Worm (Caenorhabditis elegans) whole organism, L1 larva: ENCODE data around the gene C53D6.11.

ENCODE experiments used
- C04F5.9 ChIP-seq: sonication (generic microtip); optimal IDR thresholded peaks from 2 replicates; lab custom pipeline; 2016; ENCODE audit warnings: missing genetic modification characterization, missing compliant biosample characterization
- C34B4.2 ChIP-seq: sonication (generic microtip); optimal IDR thresholded peaks from 2 replicates; lab custom pipeline; 2017; ENCODE audit warnings: mild to moderate bottlenecking, missing genetic modification characterization, missing compliant biosample characterization
- Y116A8C.19 ChIP-seq: sonication (generic microtip); optimal IDR thresholded peaks from 2 replicates; lab custom pipeline; 2016; ENCODE audit warnings: missing compliant biosample characterization, missing genetic modification characterization, borderline replicate concordance
- aha-1 ChIP-seq: fragments of 150-350 bp; optimal IDR thresholded peaks from 2 replicates; lab custom pipeline; 2014; ENCODE audit warnings: missing biosample characterization, missing genetic modification characterization
- alr-1 ChIP-seq: fragments of 200-800 bp; sonication (Bioruptor generic); optimal IDR thresholded peaks from 2 replicates; lab custom pipeline; 2018; ENCODE audit warnings: borderline replicate concordance, mild to moderate bottlenecking, missing genetic modification characterization, missing compliant biosample characterization
- ama-1 ChIP-seq: fragments of 150-350 bp; optimal IDR thresholded peaks from 2 replicates; lab custom pipeline; 2014
- ceh-63 ChIP-seq: fragments of 200-800 bp; sonication (Bioruptor generic); optimal IDR thresholded peaks from 2 replicates; lab custom pipeline; 2018; ENCODE audit warnings: mild to moderate bottlenecking, missing genetic modification characterization, missing compliant biosample characterization
- ceh-8 ChIP-seq: fragments of 200-800 bp; sonication (Bioruptor generic); optimal IDR thresholded peaks from 2 replicates; lab custom pipeline; 2018; ENCODE audit warnings: mild to moderate bottlenecking, missing genetic modification characterization, moderate library complexity, missing compliant biosample characterization
- ceh-88 ChIP-seq: fragments of 200-800 bp; sonication (Bioruptor generic); IDR thresholded peaks from 2 replicates; pipeline ENCODE4 v1.3.6; 2022; ENCODE audit warnings: missing genetic modification characterization, missing compliant biosample characterization
- dpl-1 ChIP-seq, 3 experiments: fragments of 150-350 bp in 2 of 3; sonication (generic microtip) in 1 of 3; optimal IDR thresholded peaks; 2 replicates each; lab custom pipeline; 2014 to 2017; ENCODE audit warnings: missing biosample characterization in 3 of 3, missing genetic modification characterization in 3 of 3, missing genetic modification reagents in 3 of 3
- dsc-1 ChIP-seq: sonication (generic microtip); optimal IDR thresholded peaks from 2 replicates; lab custom pipeline; 2016; ENCODE audit warnings: mild to moderate bottlenecking, missing genetic modification characterization, missing compliant biosample characterization
- efl-1 ChIP-seq, 4 experiments: fragments of 150-350 bp; optimal IDR thresholded peaks in 3 of 4; peaks in 1 of 4; 1 replicate in 1 of 4; 2 replicates in 3 of 4; lab custom pipeline; 2014; ENCODE audit warnings: missing biosample characterization in 2 of 4, missing genetic modification characterization in 2 of 4, missing genetic modification reagents in 2 of 4
- elt-2 ChIP-seq: sonication (generic microtip); optimal IDR thresholded peaks from 2 replicates; lab custom pipeline; 2016; ENCODE audit warnings: missing genetic modification characterization, mild to moderate bottlenecking, inconsistent platforms, missing compliant biosample characterization, missing genetic modification reagents
- ets-5 ChIP-seq: fragments of 200-800 bp; sonication (Bioruptor generic); IDR thresholded peaks from 2 replicates; pipeline ENCODE4 v1.3.6; 2022; ENCODE audit warnings: missing genetic modification characterization, missing compliant biosample characterization
- fkh-4 ChIP-seq: sonication (generic microtip); optimal IDR thresholded peaks from 2 replicates; lab custom pipeline; 2016; ENCODE audit warnings: missing compliant biosample characterization, missing genetic modification characterization, borderline replicate concordance
- fkh-8 ChIP-seq: sonication (generic microtip); optimal IDR thresholded peaks from 2 replicates; lab custom pipeline; 2016; ENCODE audit warnings: mild to moderate bottlenecking, missing genetic modification characterization, missing compliant biosample characterization
- fos-1 ChIP-seq: fragments of 150-350 bp; optimal IDR thresholded peaks from 2 replicates; lab custom pipeline; 2014; ENCODE audit warnings: missing biosample characterization, missing genetic modification characterization
- hlh-17 ChIP-seq: fragments of 200-800 bp; sonication (Bioruptor generic); optimal IDR thresholded peaks from 2 replicates; lab custom pipeline; 2018; ENCODE audit warnings: missing genetic modification characterization, mild to moderate bottlenecking, missing compliant biosample characterization, moderate library complexity, borderline replicate concordance
- hpl-2 ChIP-seq: fragments of 150-350 bp; optimal IDR thresholded peaks from 2 replicates; lab custom pipeline; 2014; ENCODE audit warnings: missing biosample characterization, missing genetic modification reagents, missing genetic modification characterization
- irx-1 ChIP-seq: sonication (generic microtip); optimal IDR thresholded peaks from 2 replicates; lab custom pipeline; 2016; ENCODE audit warnings: missing genetic modification characterization, missing compliant biosample characterization
- jun-1 ChIP-seq: fragments of 150-350 bp; optimal IDR thresholded peaks from 2 replicates; lab custom pipeline; 2014; ENCODE audit warnings: missing biosample characterization, missing genetic modification reagents, missing genetic modification characterization
- lin-39 ChIP-seq: fragments of 150-350 bp; optimal IDR thresholded peaks from 2 replicates; lab custom pipeline; 2014; ENCODE audit warnings: missing biosample characterization, missing genetic modification reagents, missing genetic modification characterization
- mab-9 ChIP-seq: fragments of 200-800 bp; sonication (Bioruptor generic); IDR thresholded peaks from 2 replicates; pipeline ENCODE4 v1.3.6; 2022; ENCODE audit warnings: missing genetic modification reagents, missing genetic modification characterization, missing compliant biosample characterization
- mdl-1 ChIP-seq, 2 experiments: fragments of 150-350 bp; optimal IDR thresholded peaks; 2 replicates each; lab custom pipeline; 2014 to 2017; ENCODE audit warnings: missing biosample characterization in 2 of 2, missing genetic modification characterization in 2 of 2, inconsistent platforms in 1 of 2
- nhr-12 ChIP-seq: sonication (generic microtip); optimal IDR thresholded peaks from 2 replicates; lab custom pipeline; 2017; ENCODE audit warnings: missing biosample characterization, missing genetic modification characterization
- nhr-20 ChIP-seq: sonication (generic microtip); optimal IDR thresholded peaks from 2 replicates; lab custom pipeline; 2016; ENCODE audit warnings: mild to moderate bottlenecking, missing genetic modification characterization, missing compliant biosample characterization
- nhr-237 ChIP-seq: fragments of 150-350 bp; optimal IDR thresholded peaks from 2 replicates; lab custom pipeline; 2014; ENCODE audit warnings: missing biosample characterization, missing genetic modification characterization
- nhr-28 ChIP-seq: fragments of 150-350 bp; optimal IDR thresholded peaks from 2 replicates; lab custom pipeline; 2014; ENCODE audit warnings: missing biosample characterization, missing genetic modification characterization
- nhr-90 ChIP-seq: sonication (generic microtip); optimal IDR thresholded peaks from 2 replicates; lab custom pipeline; 2016; ENCODE audit warnings: mild to moderate bottlenecking, missing genetic modification characterization, missing compliant biosample characterization; ENCODE audit not compliant: poor library complexity
- pag-3 ChIP-seq: sonication (generic microtip); optimal IDR thresholded peaks from 2 replicates; lab custom pipeline; 2017; ENCODE audit warnings: missing genetic modification characterization, mild to moderate bottlenecking, missing compliant biosample characterization, antibody characterized with exemption, borderline replicate concordance; ENCODE audit not compliant: insufficient read depth
- rnt-1 ChIP-seq: sonication (generic microtip); optimal IDR thresholded peaks from 2 replicates; lab custom pipeline; 2016; ENCODE audit warnings: mild to moderate bottlenecking, missing genetic modification characterization, moderate library complexity, missing compliant biosample characterization
- skn-1 ChIP-seq: fragments of 150-350 bp; optimal IDR thresholded peaks from 2 replicates; lab custom pipeline; 2014; ENCODE audit warnings: missing biosample characterization, missing genetic modification characterization
- snpc-4 ChIP-seq: fragments of 150-350 bp; optimal IDR thresholded peaks from 2 replicates; lab custom pipeline; 2014; ENCODE audit warnings: missing biosample characterization, missing genetic modification characterization
- snu-23 ChIP-seq: sonication (generic microtip); optimal IDR thresholded peaks from 2 replicates; lab custom pipeline; 2016; ENCODE audit warnings: missing genetic modification characterization, missing compliant biosample characterization
- sup-37 ChIP-seq: fragments of 200-800 bp; sonication (Bioruptor generic); optimal IDR thresholded peaks from 2 replicates; lab custom pipeline; 2018; ENCODE audit warnings: mild to moderate bottlenecking, missing genetic modification characterization, missing compliant biosample characterization
- swsn-7 ChIP-seq: sonication (generic microtip); optimal IDR thresholded peaks from 2 replicates; lab custom pipeline; 2016; ENCODE audit warnings: missing genetic modification characterization, missing compliant biosample characterization
- tlp-1 ChIP-seq: fragments of 150-350 bp; optimal IDR thresholded peaks from 2 replicates; lab custom pipeline; 2014; ENCODE audit warnings: missing biosample characterization, missing genetic modification characterization
- unc-62 ChIP-seq: fragments of 150-350 bp; optimal IDR thresholded peaks from 2 replicates; lab custom pipeline; 2014; ENCODE audit warnings: missing biosample characterization, missing genetic modification reagents, missing genetic modification characterization
- vab-15 ChIP-seq: sonication (generic microtip); optimal IDR thresholded peaks from 2 replicates; lab custom pipeline; 2017; ENCODE audit warnings: missing genotype, mild to moderate bottlenecking, missing genetic modification characterization, missing compliant biosample characterization
- xbp-1 ChIP-seq: sonication (generic microtip); optimal IDR thresholded peaks from 2 replicates; lab custom pipeline; 2016; ENCODE audit warnings: missing genetic modification characterization, missing compliant biosample characterization
- zag-1 ChIP-seq: fragments of 150-350 bp; optimal IDR thresholded peaks from 2 replicates; lab custom pipeline; 2014; ENCODE audit warnings: missing biosample characterization, missing genetic modification characterization

The C53D6.11 gene

ce11 chrIV:8984566-8984965 lies 25.8 kb upstream of the C53D6.11 start, which contains the start of gene nstp-1:
TSS of gene nstp-1 (plus strand) at chrIV:8984866.
- no peak for TF ChIP-seq irx-1 (tag; lab: Kevin White, UChicago)
- TF ChIP-seq zag-1 (tag; lab: Kevin White, UChicago) = no peak
- no peak for TF ChIP-seq hpl-2
- TF ChIP-seq fos-1 (tag; lab: Kevin White, UChicago) = no peak
- TF ChIP-seq C04F5.9 (tag; lab: Kevin White, UChicago) = no peak
- no peak for TF ChIP-seq mab-9
- no peak for TF ChIP-seq alr-1 (tag; lab: Kevin White, UChicago)
- no peak for TF ChIP-seq ceh-8 (GFP tag; lab: Kevin White, UChicago)
- TF ChIP-seq tlp-1 (tag; lab: Kevin White, UChicago) = no peak
- TF ChIP-seq snu-23 (GFP tag; lab: Kevin White, UChicago) = no peak
- TF ChIP-seq vab-15 (tag; lab: Kevin White, UChicago) = no peak
- TF ChIP-seq snpc-4 (tag; lab: Kevin White, UChicago) = no peak
- no peak for TF ChIP-seq dsc-1 (tag; lab: Kevin White, UChicago)
- TF ChIP-seq ceh-88 (GFP tag; lab: Robert Waterston, UW) = no peak
- no peak for TF ChIP-seq fkh-8 (tag; lab: Kevin White, UChicago)
- TF ChIP-seq nhr-237 (tag; lab: Kevin White, UChicago) = no peak
- TF ChIP-seq nhr-12 (tag; lab: Kevin White, UChicago) = no peak
- no peak for TF ChIP-seq pag-3 (tag; lab: Kevin White, UChicago)
- no peak for TF ChIP-seq hlh-17 (GFP tag; lab: Kevin White, UChicago)
- TF ChIP-seq unc-62 (GFP tag; lab: Kevin White, UChicago) = no peak

ce11 chrIV:8986761-8987316 lies 23.5 kb upstream of the C53D6.11 start, which contains the start of gene bre-1:
TSS of gene bre-1 (plus strand) at chrIV:8987266.
- no peak for TF ChIP-seq fkh-4
- TF ChIP-seq efl-1 (optimal IDR thresholded peaks at IDR 0.05; lab: Kevin White, UChicago) = no peak
- TF ChIP-seq efl-1 (GFP tag; optimal IDR thresholded peaks at IDR 0.05 in 1 of 2; lab: Kevin White, UChicago) = peak in 1 of 2 experiments; percentile 83
- TF ChIP-seq nhr-20 (tag; lab: Kevin White, UChicago) = no peak
- TF ChIP-seq elt-2 (tag; lab: Kevin White, UChicago) = peak; percentile 47
- peak; percentile 24 for TF ChIP-seq rnt-1 (tag; lab: Kevin White, UChicago)

- no peak for TF ChIP-seq ceh-8 (GFP tag; lab: Kevin White, UChicago)
- no peak for TF ChIP-seq C34B4.2
- no peak for TF ChIP-seq aha-1
- TF ChIP-seq hpl-2 = no peak
- no peak for TF ChIP-seq unc-62 (GFP tag; lab: Kevin White, UChicago)
- no peak for TF ChIP-seq xbp-1
- TF ChIP-seq Y116A8C.19 (tag; lab: Kevin White, UChicago) = no peak
- no peak for TF ChIP-seq mab-9
- TF ChIP-seq nhr-12 (tag; lab: Kevin White, UChicago) = no peak
- no peak for TF ChIP-seq snu-23 (GFP tag; lab: Kevin White, UChicago)
- TF ChIP-seq nhr-237 (tag; lab: Kevin White, UChicago) = no peak
- no peak for TF ChIP-seq swsn-7 (tag; lab: Kevin White, UChicago)
- no peak for TF ChIP-seq efl-1 (optimal IDR thresholded peaks at IDR 0.05; lab: Kevin White, UChicago)
- TF ChIP-seq efl-1 (GFP tag; optimal IDR thresholded peaks at IDR 0.05 in 1 of 2; lab: Kevin White, UChicago) = no peak
- no peak for TF ChIP-seq nhr-90
- TF ChIP-seq lin-39 (tag; lab: Kevin White, UChicago) = no peak
- TF ChIP-seq irx-1 (tag; lab: Kevin White, UChicago) = no peak
Observed at ce11 chrIV:8992786-8993185, 17.6 kb upstream of the C53D6.11 start, which contains the start of gene mltn-12. TSS of gene mltn-12 (plus strand) at chrIV:8993086.

DNA sequence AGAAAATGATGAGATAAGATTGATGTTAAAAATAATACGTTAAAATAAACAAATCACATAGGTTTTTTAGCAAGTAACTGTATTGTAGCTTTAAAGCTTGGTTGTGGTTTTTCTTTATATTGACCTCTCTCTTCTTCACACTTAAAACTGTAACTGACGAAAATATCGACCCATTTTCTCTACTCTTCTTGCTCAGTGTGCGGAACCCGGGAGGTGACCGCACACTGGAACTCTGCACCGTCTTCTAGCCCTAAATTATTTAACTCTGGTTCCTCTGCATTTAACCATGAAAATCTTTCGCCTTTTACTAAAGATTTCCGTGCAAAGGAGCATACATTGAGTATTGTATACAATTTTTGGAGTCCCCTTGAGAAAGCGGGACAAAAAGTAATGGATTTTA lies 15.9 kb upstream of the C53D6.11 start:
- no peak for TF ChIP-seq jun-1
- TF ChIP-seq snu-23 (GFP tag; lab: Kevin White, UChicago) = no peak
- TF ChIP-seq dpl-1 (GFP tag; optimal IDR thresholded peaks at IDR 0.05; lab: Kevin White, UChicago) = no peak
- no peak for TF ChIP-seq fkh-8 (tag; lab: Kevin White, UChicago)
- no peak for TF ChIP-seq ceh-8 (GFP tag; lab: Kevin White, UChicago)
- TF ChIP-seq ama-1 = no peak
- TF ChIP-seq Y116A8C.19 (tag; lab: Kevin White, UChicago) = no peak
- no peak for TF ChIP-seq nhr-28 (tag; lab: Kevin White, UChicago)
- no peak for TF ChIP-seq skn-1 (tag; lab: Kevin White, UChicago)
- no peak for TF ChIP-seq ets-5 (GFP tag; lab: Robert Waterston, UW)
- no peak for TF ChIP-seq mdl-1 (tag; optimal IDR thresholded peaks at IDR 0.05; lab: Kevin White, UChicago)
- TF ChIP-seq ceh-63 (GFP tag; lab: Kevin White, UChicago) = no peak
- TF ChIP-seq nhr-90 = no peak
- no peak for TF ChIP-seq sup-37 (GFP tag; lab: Kevin White, UChicago)
- TF ChIP-seq nhr-20 (tag; lab: Kevin White, UChicago) = no peak
